Fruit fly (Drosophila melanogaster) whole organism, prepupa: Measurements from ENCODE around the gene Klp98A.

Experiments used
- CG11294 ChIP-seq: fragments of 200-800 bp; sonication (Bioruptor generic); IDR thresholded peaks from 2 replicates; pipeline ENCODE4 v1.3.6; 2022; ENCODE audit warnings: missing biosample characterization, missing genetic modification characterization
- CG11762 ChIP-seq: fragments of 200-800 bp; sonication (Bioruptor generic); optimal IDR thresholded peaks from 3 replicates; lab custom pipeline; 2016; ENCODE audit warnings: missing biosample characterization, missing genetic modification characterization; ENCODE audit not compliant: insufficient read depth
- CG1621 ChIP-seq: fragments of 200-800 bp; sonication (Bioruptor generic); optimal IDR thresholded peaks from 3 replicates; lab custom pipeline; 2018; ENCODE audit warnings: missing biosample characterization, mild to moderate bottlenecking, missing genetic modification characterization
- CG6276 ChIP-seq: fragments of 200-800 bp; sonication (Bioruptor generic); optimal IDR thresholded peaks from 2 replicates; lab custom pipeline; 2017; ENCODE audit warnings: missing biosample characterization, mild to moderate bottlenecking, missing genetic modification characterization
- CG6854 ChIP-seq: fragments of 200-800 bp; sonication (Bioruptor generic); optimal IDR thresholded peaks from 2 replicates; lab custom pipeline; 2017; ENCODE audit warnings: missing biosample characterization, mild to moderate bottlenecking, missing genetic modification characterization
- Eip78C ChIP-seq: fragments of 200-800 bp; sonication (Bioruptor generic); peaks from one replicate; lab custom pipeline; 2016; ENCODE audit warnings: missing biosample characterization, missing genetic modification characterization
- Gug ChIP-seq: fragments of 200-800 bp; sonication (Bioruptor generic); IDR thresholded peaks from 2 replicates; pipeline ENCODE4 v1.3.6; 2022; ENCODE audit warnings: missing biosample characterization, missing genetic modification characterization
- Hr38 ChIP-seq: sonication (Bioruptor generic); optimal IDR thresholded peaks from 2 replicates; lab custom pipeline; 2016; ENCODE audit warnings: missing biosample characterization, missing genetic modification characterization
- Hr39 ChIP-seq: fragments of 200-800 bp; sonication (Bioruptor generic); optimal IDR thresholded peaks from 2 replicates; lab custom pipeline; 2016; ENCODE audit warnings: missing biosample characterization, missing genetic modification characterization
- OdsH ChIP-seq: fragments of 200-800 bp; sonication (Bioruptor generic); optimal IDR thresholded peaks from 3 replicates; lab custom pipeline; 2016; ENCODE audit warnings: missing biosample characterization, missing genetic modification characterization

DNA sequence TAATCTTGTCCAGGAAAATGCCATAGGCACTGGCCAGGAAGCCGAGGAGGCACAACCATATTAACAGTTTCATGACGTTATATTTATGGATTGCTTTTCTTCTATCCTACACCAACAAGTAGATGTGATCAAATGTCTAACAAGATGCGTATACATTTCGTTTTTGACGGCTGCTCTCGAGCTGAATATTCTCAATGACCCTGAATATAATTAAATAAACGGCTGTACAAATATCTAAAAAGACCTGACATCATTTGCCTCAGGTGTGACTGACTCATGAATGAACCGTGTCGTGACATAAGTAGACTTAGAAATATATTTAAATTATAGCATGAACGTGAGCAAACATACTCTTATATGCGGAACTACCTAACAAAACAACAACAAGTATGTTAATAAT is 56.1 kb downstream of the Klp98A start, which contains the start of gene CG5402:
- no peak for TF ChIP-seq OdsH (GFP tag; lab: Kevin White, UChicago)
- no peak for TF ChIP-seq CG1621
- TF ChIP-seq CG11294 (GFP tag; lab: Robert Waterston, UW): no peak
- TF ChIP-seq CG11762 (GFP tag; lab: Kevin White, UChicago): no peak
- no peak for TF ChIP-seq Hr38 (GFP tag; lab: Kevin White, UChicago)
- TF ChIP-seq Hr39 (GFP tag; lab: Kevin White, UChicago): no peak
- TF ChIP-seq CG6276 (GFP tag; lab: Kevin White, UChicago): no peak
- no peak for TF ChIP-seq Eip78C (GFP tag; lab: Kevin White, UChicago)
- TF ChIP-seq Gug (GFP tag; lab: Robert Waterston, UW): no peak
- no peak for TF ChIP-seq CG6854 (GFP tag; lab: Kevin White, UChicago)
